Worm (Caenorhabditis elegans): Measurements from ENCODE around the gene W03H9.1.

Gene W03H9.1

ce11 chrII:14150031-14150430 is at the start of gene W03H9.1:
Gene W03H9.1, minus strand, starts transcription at chrII:14150131.
- TF ChIP-seq hlh-17 (GFP tag; optimal IDR thresholded peaks at IDR 0.05; ENCODE audit: borderline replicate concordance) (no peak), aha-1 (tag; optimal IDR thresholded peaks at IDR 0.05) (no peak), zip-4 (GFP tag; optimal IDR thresholded peaks at IDR 0.05) (no peak), ztf-11 (tag; optimal IDR thresholded peaks at IDR 0.05) (no peak), isw-1 (GFP tag; IDR thresholded peaks at IDR 0.05) (no peak), ama-1 (optimal IDR thresholded peaks at IDR 0.05) (no peak), ztf-4 (tag; optimal IDR thresholded peaks at IDR 0.05) (no peak), unc-62 (GFP tag; optimal IDR thresholded peaks at IDR 0.05) (no peak), nhr-85 (tag) (no peak), blmp-1 (tag; optimal IDR thresholded peaks at IDR 0.05) (no peak), snu-23 (GFP tag; optimal IDR thresholded peaks at IDR 0.05) (no peak)

DNA sequence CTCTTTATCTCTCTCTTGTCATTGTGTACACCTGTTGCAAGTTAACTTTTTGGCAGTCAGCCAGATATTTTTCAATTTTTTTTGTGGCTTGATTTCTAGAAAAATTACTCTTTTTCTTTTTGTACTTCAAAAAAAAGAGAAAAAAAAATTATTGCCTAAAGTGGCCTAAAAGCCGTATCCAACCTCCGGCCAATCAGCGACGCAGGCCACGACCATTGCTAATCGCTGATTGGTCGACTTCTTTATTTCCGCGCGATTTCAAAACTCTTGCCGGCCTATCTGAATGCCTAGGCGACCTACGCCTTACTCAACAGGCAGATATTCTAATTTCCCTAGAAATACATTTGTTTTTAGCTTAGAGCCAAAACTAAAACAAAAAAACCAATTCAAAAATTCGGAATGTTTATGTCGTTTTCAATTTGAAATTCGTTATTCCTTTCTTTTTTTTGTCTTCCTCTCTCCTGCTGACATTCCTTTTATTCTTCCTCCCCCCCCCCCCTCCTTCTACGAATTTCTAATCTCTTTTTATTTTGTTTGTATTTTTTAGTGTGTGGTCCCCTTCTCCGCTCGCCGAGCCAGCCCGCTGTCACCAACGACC is 47.7 kb upstream of the W03H9.1 start, which contains the start of gene ace-4:
Gene ace-4 (plus strand): TSS at position 548 of the 598 bp plus-strand sequence.
- TF ChIP-seq ces-1 (GFP tag; optimal IDR thresholded peaks at IDR 0.05) (no peak), nhr-85 (tag) (peak; percentile 50)

- TF ChIP-seq aly-2 (tag; optimal IDR thresholded peaks at IDR 0.05) (no peak), nhr-76 (tag; optimal IDR thresholded peaks at IDR 0.05) (no peak), hlh-17 (GFP tag; optimal IDR thresholded peaks at IDR 0.05; ENCODE audit: borderline replicate concordance) (no peak), unc-86 (tag; optimal IDR thresholded peaks at IDR 0.05) (peak; percentile 77), C34B4.2 (tag; optimal IDR thresholded peaks at IDR 0.05) (no peak), ets-5 (GFP tag; IDR thresholded peaks at IDR 0.05) (no peak), ceh-88 (GFP tag; IDR thresholded peaks at IDR 0.05) (no peak), sox-4 (tag; optimal IDR thresholded peaks at IDR 0.05) (no peak), unc-62 (GFP tag; optimal IDR thresholded peaks at IDR 0.05) (no peak), alr-1 (tag; optimal IDR thresholded peaks at IDR 0.05; ENCODE audit: borderline replicate concordance) (no peak), ceh-90 (tag; optimal IDR thresholded peaks at IDR 0.05) (no peak), nhr-71 (tag; optimal IDR thresholded peaks at IDR 0.05) (peak; percentile 20), Y116A8C.19 (tag; optimal IDR thresholded peaks at IDR 0.05; ENCODE audit: borderline replicate concordance) (no peak), tlp-1 (tag; optimal IDR thresholded peaks at IDR 0.05) (no peak), lin-13 (GFP tag; optimal IDR thresholded peaks at IDR 0.05) (no peak), C04F5.9 (tag; optimal IDR thresholded peaks at IDR 0.05) (no peak), ces-1 (GFP tag; optimal IDR thresholded peaks at IDR 0.05) (no peak), isw-1 (GFP tag; IDR thresholded peaks at IDR 0.05) (no peak), zip-4 (GFP tag; optimal IDR thresholded peaks at IDR 0.05) (no peak), lsy-2 (tag; optimal IDR thresholded peaks at IDR 0.05) (peak; percentile 9 to 18), dsc-1 (tag; optimal IDR thresholded peaks at IDR 0.05) (no peak), ceh-82 (tag; optimal IDR thresholded peaks at IDR 0.05) (no peak), rnt-1 (tag; optimal IDR thresholded peaks at IDR 0.05) (no peak), nhr-47 (tag; optimal IDR thresholded peaks at IDR 0.05) (peak; percentile 14), nhr-28 (tag; optimal IDR thresholded peaks at IDR 0.05) (no peak), aha-1 (tag; optimal IDR thresholded peaks at IDR 0.05) (no peak), lin-15B (tag; optimal IDR thresholded peaks at IDR 0.05) (no peak), jun-1 (tag; optimal IDR thresholded peaks at IDR 0.05) (no peak), nhr-84 (tag; optimal IDR thresholded peaks at IDR 0.05) (no peak), egl-27 (tag; optimal IDR thresholded peaks at IDR 0.05) (no peak), ztf-4 (tag; optimal IDR thresholded peaks at IDR 0.05) (no peak), nhr-90 (tag; optimal IDR thresholded peaks at IDR 0.05; ENCODE audit: poor library complexity) (no peak), xbp-1 (tag; optimal IDR thresholded peaks at IDR 0.05) (no peak), nhr-20 (tag; optimal IDR thresholded peaks at IDR 0.05) (no peak), C16A3.4 (tag; optimal IDR thresholded peaks at IDR 0.05) (no peak), lin-14 (GFP tag; optimal IDR thresholded peaks at IDR 0.05) (peak; percentile 41), snpc-4 (tag; optimal IDR thresholded peaks at IDR 0.05) (no peak), efl-3 (GFP tag; optimal IDR thresholded peaks at IDR 0.05) (no peak), elt-3 (tag; optimal IDR thresholded peaks at IDR 0.05) (no peak), sptf-1 (tag; optimal IDR thresholded peaks at IDR 0.05) (no peak), skn-1 (tag; optimal IDR thresholded peaks at IDR 0.05) (no peak), sup-37 (GFP tag; optimal IDR thresholded peaks at IDR 0.05) (no peak), hlh-4 (tag; optimal IDR thresholded peaks at IDR 0.05) (no peak)
Measured at ce11 chrII:14195931-14196330, 46.0 kb upstream of the W03H9.1 start.
